Worm (Caenorhabditis elegans) whole organism, young adult: Measurements from ENCODE around the gene Y46H3A.5.

Experiments
- F33H1.4 ChIP-seq: fragments of 200-800 bp; sonication (Bioruptor generic); IDR thresholded peaks from 2 replicates; pipeline ENCODE4 v1.3.6; 2022; ENCODE audit warnings: missing genetic modification reagents, missing genetic modification characterization, missing compliant biosample characterization
- F49E8.2 ChIP-seq: sonication (generic microtip); optimal IDR thresholded peaks from 3 replicates; lab custom pipeline; 2017; ENCODE audit warnings: missing genetic modification characterization, mild to moderate bottlenecking, missing compliant biosample characterization, antibody characterized with exemption, moderate library complexity; ENCODE audit not compliant: insufficient read depth
- F57A8.1 ChIP-seq: fragments of 200-800 bp; sonication (Bioruptor generic); optimal IDR thresholded peaks from 2 replicates; lab custom pipeline; 2018; ENCODE audit warnings: mild to moderate bottlenecking, missing genetic modification characterization, moderate library complexity, missing compliant biosample characterization
- T07F8.4 ChIP-seq: sonication (generic microtip); optimal IDR thresholded peaks from 2 replicates; lab custom pipeline; 2016; ENCODE audit warnings: mild to moderate bottlenecking, missing genetic modification characterization, moderate library complexity, missing compliant biosample characterization
- T26A5.8 ChIP-seq: sonication (generic microtip); optimal IDR thresholded peaks from 2 replicates; lab custom pipeline; 2016; ENCODE audit warnings: missing genetic modification characterization, missing compliant biosample characterization
- ZK185.1 ChIP-seq: sonication (generic microtip); optimal IDR thresholded peaks from 2 replicates; lab custom pipeline; 2016; ENCODE audit warnings: mild to moderate bottlenecking, missing genetic modification characterization, missing compliant biosample characterization; ENCODE audit not compliant: poor library complexity, severe bottlenecking
- ama-1 ChIP-seq, 3 experiments: fragments of 150-350 bp in 1 of 3; sonication (generic microtip) in 2 of 3; optimal IDR thresholded peaks; 2 replicates each; lab custom pipeline; 2014 to 2018; ENCODE audit warnings: missing biosample characterization in 2 of 3, missing genetic modification characterization in 2 of 3, missing genetic modification reagents in 2 of 3
- aptf-2 ChIP-seq: fragments of 200-800 bp; sonication (Bioruptor generic); conservative IDR thresholded peaks from 2 replicates; pipeline ENCODE4 v1.3.6; 2022; ENCODE audit warnings: missing genetic modification reagents, missing genetic modification characterization, missing compliant biosample characterization
- atf-7 ChIP-seq: sonication (generic microtip); optimal IDR thresholded peaks from 2 replicates; lab custom pipeline; 2017; ENCODE audit warnings: mild to moderate bottlenecking, missing genetic modification characterization, missing compliant biosample characterization
- bed-2 ChIP-seq: fragments of 200-800 bp; sonication (Bioruptor generic); IDR thresholded peaks from 2 replicates; pipeline ENCODE4 v1.3.6; 2022; ENCODE audit warnings: missing genetic modification reagents, missing genetic modification characterization, missing compliant biosample characterization
- cebp-1 ChIP-seq, 2 experiments: fragments of 200-800 bp in 1 of 2; sonication (Bioruptor generic) in 1 of 2; sonication (generic microtip) in 1 of 2; IDR thresholded peaks in 1 of 2; optimal IDR thresholded peaks in 1 of 2; 2 replicates each; pipeline versions ENCODE4 v1.3.6 to Lab custom; 2017 to 2022; ENCODE audit warnings: missing compliant biosample characterization in 2 of 2, missing genetic modification characterization in 2 of 2, mild to moderate bottlenecking in 1 of 2, missing genetic modification reagents in 1 of 2, moderate library complexity in 1 of 2
- cebp-2 ChIP-seq: fragments of 200-800 bp; sonication (Bioruptor generic); IDR thresholded peaks from 2 replicates; pipeline ENCODE4 v1.3.6; 2022; ENCODE audit warnings: missing genetic modification characterization, missing compliant biosample characterization
- ceh-58 ChIP-seq: fragments of 200-800 bp; sonication (Bioruptor generic); IDR thresholded peaks from 2 replicates; pipeline ENCODE4 v1.3.6; 2022; ENCODE audit warnings: missing genetic modification characterization, missing compliant biosample characterization
- ceh-91 ChIP-seq: fragments of 200-800 bp; sonication (Bioruptor generic); IDR thresholded peaks from 2 replicates; pipeline ENCODE4 v1.3.6; 2022; ENCODE audit warnings: missing genetic modification reagents, missing genetic modification characterization, missing compliant biosample characterization
- die-1 ChIP-seq: sonication (generic microtip); optimal IDR thresholded peaks from 2 replicates; lab custom pipeline; 2016; ENCODE audit warnings: missing genotype, mild to moderate bottlenecking, missing genetic modification characterization, missing compliant biosample characterization
- egl-18 ChIP-seq: fragments of 200-800 bp; sonication (Bioruptor generic); IDR thresholded peaks from 2 replicates; pipeline ENCODE4 v1.3.6; 2022; ENCODE audit warnings: missing genetic modification reagents, missing genetic modification characterization, missing compliant biosample characterization
- gei-17 ChIP-seq: fragments of 200-800 bp; sonication (Bioruptor generic); optimal IDR thresholded peaks from 2 replicates; lab custom pipeline; 2018; ENCODE audit warnings: mild to moderate bottlenecking, missing genetic modification characterization, missing compliant biosample characterization
- hmg-20 ChIP-seq: fragments of 200-800 bp; sonication (Bioruptor generic); IDR thresholded peaks from 2 replicates; pipeline ENCODE4 v1.3.6; 2022; ENCODE audit warnings: missing genetic modification reagents, missing genetic modification characterization, missing compliant biosample characterization
- hrde-1 ChIP-seq: sonication (generic microtip); optimal IDR thresholded peaks from 2 replicates; lab custom pipeline; 2016; ENCODE audit warnings: missing genetic modification characterization, mild to moderate bottlenecking, missing compliant biosample characterization, moderate library complexity, missing genotype, missing genetic modification reagents, borderline replicate concordance
- hsf-1 ChIP-seq: fragments of 200-800 bp; sonication (Bioruptor generic); IDR thresholded peaks from 2 replicates; pipeline ENCODE4 v1.3.6; 2022; ENCODE audit warnings: missing genetic modification reagents, missing genetic modification characterization, missing compliant biosample characterization
- lag-1 ChIP-seq: fragments of 200-800 bp; sonication (Bioruptor generic); IDR thresholded peaks from 2 replicates; pipeline ENCODE4 v1.3.6; 2022; ENCODE audit warnings: missing genetic modification reagents, missing genetic modification characterization, missing compliant biosample characterization
- let-526 ChIP-seq: fragments of 200-800 bp; sonication (Bioruptor generic); IDR thresholded peaks from 2 replicates; pipeline ENCODE4 v1.3.6; 2022; ENCODE audit warnings: missing genetic modification reagents, missing genetic modification characterization, missing compliant biosample characterization
- lin-26 ChIP-seq: fragments of 200-800 bp; sonication (Bioruptor generic); IDR thresholded peaks from 2 replicates; pipeline ENCODE4 v1.3.6; 2022; ENCODE audit warnings: missing genetic modification reagents, missing genetic modification characterization, missing compliant biosample characterization
- lin-54 ChIP-seq: fragments of 200-800 bp; sonication (Bioruptor generic); optimal IDR thresholded peaks from 2 replicates; lab custom pipeline; 2018; ENCODE audit warnings: mild to moderate bottlenecking, missing genetic modification characterization, missing compliant biosample characterization
- lsl-1 ChIP-seq: fragments of 200-800 bp; sonication (Bioruptor generic); optimal IDR thresholded peaks from 2 replicates; lab custom pipeline; 2018; ENCODE audit warnings: mild to moderate bottlenecking, missing genetic modification characterization, moderate library complexity, missing compliant biosample characterization
- madf-8 ChIP-seq: fragments of 200-800 bp; sonication (Bioruptor generic); conservative IDR thresholded peaks from 2 replicates; pipeline ENCODE4 v1.3.6; 2022; ENCODE audit warnings: missing genetic modification reagents, missing genetic modification characterization, missing compliant biosample characterization
- mcd-1 ChIP-seq: fragments of 200-800 bp; sonication (Bioruptor generic); IDR thresholded peaks from 2 replicates; pipeline ENCODE4 v1.3.6; 2022; ENCODE audit warnings: missing genetic modification reagents, missing genetic modification characterization, missing compliant biosample characterization
- mel-28 ChIP-seq: sonication (generic microtip); optimal IDR thresholded peaks from 2 replicates; lab custom pipeline; 2016; ENCODE audit warnings: borderline replicate concordance, mild to moderate bottlenecking, missing genetic modification characterization, missing compliant biosample characterization
- mxl-1 ChIP-seq: sonication (generic microtip); optimal IDR thresholded peaks from 2 replicates; lab custom pipeline; 2016; ENCODE audit warnings: missing genetic modification characterization, missing compliant biosample characterization
- pha-4 ChIP-seq: fragments of 150-350 bp; sonication (generic microtip); optimal IDR thresholded peaks from 2 replicates; lab custom pipeline; 2014; ENCODE audit warnings: missing biosample characterization, missing genetic modification reagents, missing genetic modification characterization
- rcor-1 ChIP-seq: fragments of 200-800 bp; sonication (Bioruptor generic); IDR thresholded peaks from 2 replicates; pipeline ENCODE4 v1.3.6; 2022; ENCODE audit warnings: missing genetic modification reagents, missing genetic modification characterization, missing compliant biosample characterization
- repo-1 ChIP-seq: sonication (generic microtip); optimal IDR thresholded peaks from 2 replicates; lab custom pipeline; 2017; ENCODE audit warnings: mild to moderate bottlenecking, missing genetic modification characterization, missing compliant biosample characterization
- sdz-38 ChIP-seq: sonication (generic microtip); optimal IDR thresholded peaks from 2 replicates; lab custom pipeline; 2016; ENCODE audit warnings: missing genotype, missing genetic modification characterization, missing compliant biosample characterization
- snpc-1.1 ChIP-seq: sonication (generic microtip); optimal IDR thresholded peaks from 2 replicates; lab custom pipeline; 2017; ENCODE audit warnings: missing genetic modification characterization, mild to moderate bottlenecking, missing compliant biosample characterization, antibody characterized with exemption, moderate library complexity, missing genotype, missing genetic modification reagents; ENCODE audit not compliant: insufficient read depth
- somi-1 ChIP-seq: fragments of 200-800 bp; sonication (Bioruptor generic); optimal IDR thresholded peaks from 2 replicates; lab custom pipeline; 2018; ENCODE audit warnings: mild to moderate bottlenecking, missing genetic modification characterization, missing compliant biosample characterization
- sptf-2 ChIP-seq: fragments of 200-800 bp; sonication (Bioruptor generic); optimal IDR thresholded peaks from 2 replicates; lab custom pipeline; 2018; ENCODE audit warnings: mild to moderate bottlenecking, missing genetic modification characterization, missing compliant biosample characterization
- tbp1 ChIP-seq: fragments of 200-800 bp; sonication (Bioruptor generic); optimal IDR thresholded peaks from 2 replicates; lab custom pipeline; 2018; ENCODE audit warnings: mild to moderate bottlenecking, missing genetic modification characterization, missing compliant biosample characterization
- unc-62 ChIP-seq: fragments of 150-350 bp; optimal IDR thresholded peaks from 2 replicates; lab custom pipeline; 2014; ENCODE audit warnings: missing biosample characterization, missing genetic modification reagents, missing genetic modification characterization
- zfh-2 ChIP-seq: fragments of 200-800 bp; sonication (Bioruptor generic); conservative IDR thresholded peaks from 2 replicates; pipeline ENCODE4 v1.3.6; 2022; ENCODE audit warnings: missing genetic modification reagents, missing genetic modification characterization, missing compliant biosample characterization
- ztf-26 ChIP-seq: sonication (generic microtip); optimal IDR thresholded peaks from 2 replicates; lab custom pipeline; 2017; ENCODE audit warnings: missing genetic modification characterization, missing compliant biosample characterization

Y46H3A.5 gene

ce11 chrV:1820749-1821148 is 6.1 kb upstream of the Y46H3A.5 start:
- TF ChIP-seq mcd-1 (GFP tag; lab: Robert Waterston, UW): peak; percentile 47; the same call in 1 of the 2 replicates
- no peak for TF ChIP-seq pha-4 (tag; lab: Kevin White, UChicago)
- no peak for TF ChIP-seq rcor-1 (GFP tag; lab: Robert Waterston, UW)
- no peak for TF ChIP-seq let-526
- peak; percentile 32 for TF ChIP-seq lin-54 (GFP tag; lab: Kevin White, UChicago)
- peak; percentile 13; the same call in 1 of the 2 replicates for TF ChIP-seq F33H1.4 (GFP tag; lab: Robert Waterston, UW)

DNA sequence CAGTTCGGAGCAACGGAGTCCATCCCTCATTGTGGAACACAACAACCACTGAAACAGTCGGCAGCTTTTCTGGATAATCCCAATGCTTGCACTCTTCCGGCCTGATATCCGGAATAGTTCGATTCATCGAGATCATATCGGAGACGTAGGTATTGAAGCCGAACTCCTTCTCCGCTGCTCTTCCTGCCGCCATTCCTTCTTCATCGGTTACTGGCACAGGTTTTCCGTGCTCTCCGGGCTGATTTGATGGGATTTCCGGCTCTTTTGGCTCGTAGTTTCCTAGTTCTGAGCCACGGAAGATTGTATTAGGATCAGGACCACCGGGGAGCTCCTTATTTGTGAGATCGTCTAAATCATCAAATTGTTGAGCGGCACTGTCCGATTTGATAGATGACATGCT is 5.3 kb upstream of the Y46H3A.5 start:
- TF ChIP-seq zfh-2 (GFP tag; lab: Robert Waterston, UW) (peak; percentile 56), atf-7 (no peak)

DNA sequence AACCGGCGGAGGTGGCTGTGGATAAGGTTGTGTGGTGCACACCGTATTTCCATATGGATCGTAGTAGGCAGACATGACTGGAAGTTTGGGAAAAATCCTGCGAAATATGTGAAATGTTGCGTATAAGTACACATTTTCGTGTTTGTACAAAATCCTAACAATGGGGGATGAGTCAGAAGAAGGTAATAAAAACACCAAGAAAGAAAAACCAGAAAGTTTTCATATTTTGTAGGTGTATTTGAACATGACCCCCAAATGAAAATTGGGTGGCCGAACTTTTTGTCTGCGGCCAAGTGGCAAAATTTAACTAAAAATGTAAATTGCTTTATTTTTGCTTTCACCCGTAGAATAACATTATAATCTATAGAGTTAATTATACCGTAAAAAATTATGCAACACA is 3.6 kb downstream of the Y46H3A.5 start, which contains the start of gene Y46H3A.4:
Y46H3A.4 (minus strand) TSS at position 101 of the 400 bp plus-strand sequence.
- TF ChIP-seq mel-28 (tag; lab: Kevin White, UChicago) (no peak), repo-1 (tag; lab: Kevin White, UChicago) (no peak), aptf-2 (GFP tag; lab: Robert Waterston, UW) (no peak), hrde-1 (tag; lab: Kevin White, UChicago) (no peak), ceh-91 (no peak), tbp1 (GFP tag; lab: Kevin White, UChicago) (no peak), F49E8.2 (no peak)

DNA sequence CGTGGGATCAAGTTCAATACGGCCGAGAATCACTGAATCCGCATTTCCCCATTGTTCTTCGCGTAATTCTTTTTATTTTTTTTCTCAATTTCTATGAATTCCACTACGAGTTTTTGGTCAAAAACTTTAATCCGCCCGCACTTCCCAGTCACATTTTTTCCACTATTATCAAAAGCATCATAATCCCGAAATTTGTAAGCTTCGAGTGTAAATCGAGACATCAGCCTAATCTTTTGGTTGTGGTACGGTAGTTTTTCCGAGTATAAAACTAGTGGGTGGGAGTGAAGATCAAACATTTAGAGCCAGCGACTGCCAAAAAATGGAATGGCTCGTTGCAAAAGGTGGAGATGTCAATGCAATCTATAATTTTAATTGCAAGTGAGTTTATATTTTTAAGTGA is 7.5 kb downstream of the Y46H3A.5 start, which contains the start of gene srt-42:
srt-42 (plus strand) TSS at position 301 of the 400 bp plus-strand sequence.
- TF ChIP-seq bed-2: no peak
- no peak for TF ChIP-seq T26A5.8
- no peak for TF ChIP-seq die-1 (tag; lab: Kevin White, UChicago)
- TF ChIP-seq snpc-1.1 (tag; lab: Kevin White, UChicago): no peak
- no peak for TF ChIP-seq cebp-1 (GFP tag; IDR thresholded peaks at IDR 0.05; lab: Robert Waterston, UW)
- TF ChIP-seq cebp-1 (tag; optimal IDR thresholded peaks at IDR 0.05; lab: Kevin White, UChicago): no peak
- TF ChIP-seq lsl-1 (GFP tag; lab: Kevin White, UChicago): no peak
- no peak for TF ChIP-seq lag-1 (GFP tag; lab: Robert Waterston, UW)
- no peak for TF ChIP-seq ceh-58 (GFP tag; lab: Robert Waterston, UW)
- TF ChIP-seq hrde-1 (tag; lab: Kevin White, UChicago): no peak
- TF ChIP-seq cebp-2 (GFP tag; lab: Robert Waterston, UW): no peak
- no peak for TF ChIP-seq gei-17 (GFP tag; lab: Kevin White, UChicago)
- no peak for TF ChIP-seq sdz-38 (tag; lab: Kevin White, UChicago)

DNA sequence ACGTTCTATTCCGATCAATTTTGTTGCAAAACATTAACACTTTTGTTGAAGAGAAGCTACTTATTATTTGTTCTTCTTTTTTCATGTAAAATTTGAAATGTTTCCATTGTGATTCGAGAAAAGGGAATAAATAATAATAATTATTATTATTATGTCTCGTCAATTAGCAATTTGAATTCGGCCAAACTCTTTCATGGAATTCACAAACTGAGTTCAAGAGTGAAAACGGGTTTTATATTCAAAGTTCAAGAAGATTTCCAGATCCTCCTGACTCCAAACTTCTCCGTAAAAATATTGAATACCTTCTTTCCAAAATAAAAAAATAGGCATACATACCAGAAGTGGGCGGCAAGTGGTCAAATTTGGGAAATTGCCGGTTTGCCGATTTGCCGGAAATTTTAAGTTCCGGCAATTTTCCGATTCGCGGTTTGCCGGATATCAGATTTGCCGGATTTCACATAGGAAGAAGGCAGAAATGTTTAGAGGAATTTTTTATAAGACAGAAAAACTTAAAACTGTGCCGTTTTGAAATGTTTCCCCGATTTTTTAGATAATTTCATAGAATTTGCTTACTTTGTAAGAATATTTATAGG is 8.9 kb downstream of the Y46H3A.5 start:
- TF ChIP-seq lin-26 (GFP tag; lab: Robert Waterston, UW) (no peak), mxl-1 (tag; lab: Kevin White, UChicago) (no peak), ama-1 (optimal IDR thresholded peaks at IDR 0.05; lab: Kevin White, UChicago) (peak; percentile 29), ama-1 (GFP tag; optimal IDR thresholded peaks at IDR 0.05; lab: Kevin White, UChicago) (no peak), ZK185.1 (tag; lab: Kevin White, UChicago) (no peak), madf-8 (GFP tag; lab: Robert Waterston, UW) (no peak), F49E8.2 (no peak), hmg-20 (GFP tag; lab: Robert Waterston, UW) (no peak), T07F8.4 (tag; lab: Kevin White, UChicago) (no peak), atf-7 (no peak), snpc-1.1 (tag; lab: Kevin White, UChicago) (no peak), sptf-2 (peak; percentile 15), ztf-26 (peak; percentile 14), somi-1 (GFP tag; lab: Kevin White, UChicago) (no peak), unc-62 (no peak), hsf-1 (GFP tag; lab: Robert Waterston, UW) (no peak), egl-18 (GFP tag; lab: Robert Waterston, UW) (no peak), F57A8.1 (GFP tag; lab: Kevin White, UChicago) (no peak)
